Worm (Caenorhabditis elegans): ENCODE data around the gene col-90.

Gene col-90

DNA sequence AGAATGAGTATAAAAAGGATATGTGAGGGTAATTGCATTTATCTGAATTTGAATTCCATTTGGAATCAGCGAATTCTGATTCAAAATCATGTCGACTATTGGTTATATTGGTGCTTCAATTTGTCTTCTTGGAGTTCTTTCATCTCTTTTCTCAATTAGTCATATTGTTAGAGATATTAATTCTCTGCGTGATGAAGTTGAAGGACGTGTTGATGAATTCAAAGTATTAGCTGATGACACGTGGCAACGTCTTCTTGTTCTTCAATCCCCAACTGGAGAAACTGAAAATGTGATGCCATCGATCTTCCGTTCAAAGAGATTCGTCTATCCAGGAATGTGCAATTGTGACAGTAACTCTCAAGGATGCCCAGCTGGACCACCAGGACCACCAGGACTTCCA is at the start of gene col-90:
Gene col-90, plus strand, starts transcription at position 37 of the 400 bp plus-strand sequence.
- TF ChIP-seq ceh-48 (tag; optimal IDR thresholded peaks at IDR 0.05) (no peak), ceh-34 (tag; optimal IDR thresholded peaks at IDR 0.05) (no peak), odd-2 (tag; optimal IDR thresholded peaks at IDR 0.05) (no peak), ahr-1 (tag; optimal IDR thresholded peaks at IDR 0.05) (no peak), T23F11.4 (GFP tag; optimal IDR thresholded peaks at IDR 0.05) (no peak), C38D4.7 (GFP tag; optimal IDR thresholded peaks at IDR 0.05) (no peak), ztf-16 (tag; optimal IDR thresholded peaks at IDR 0.05) (no peak), sox-2 (GFP tag; IDR thresholded peaks at IDR 0.05) (no peak), pqm-1 (tag; optimal IDR thresholded peaks at IDR 0.05) (no peak), ceh-24 (tag; optimal IDR thresholded peaks at IDR 0.05) (no peak), ceh-6 (GFP tag; optimal IDR thresholded peaks at IDR 0.05) (no peak), zip-5 (tag; optimal IDR thresholded peaks at IDR 0.05) (no peak), npax-4 (tag; optimal IDR thresholded peaks at IDR 0.05) (no peak), gmeb-2 (tag; optimal IDR thresholded peaks at IDR 0.05) (no peak), unc-3 (GFP tag; conservative IDR thresholded peaks at IDR 0.05) (no peak), unc-3 (tag; optimal IDR thresholded peaks at IDR 0.05) (no peak), ceh-14 (tag; optimal IDR thresholded peaks at IDR 0.05) (no peak), che-1 (tag; optimal IDR thresholded peaks at IDR 0.05) (no peak), Y22D7AL.16 (tag; optimal IDR thresholded peaks at IDR 0.05) (no peak), nhr-11 (tag; optimal IDR thresholded peaks at IDR 0.05) (no peak), pax-1 (tag; optimal IDR thresholded peaks at IDR 0.05) (no peak)

DNA sequence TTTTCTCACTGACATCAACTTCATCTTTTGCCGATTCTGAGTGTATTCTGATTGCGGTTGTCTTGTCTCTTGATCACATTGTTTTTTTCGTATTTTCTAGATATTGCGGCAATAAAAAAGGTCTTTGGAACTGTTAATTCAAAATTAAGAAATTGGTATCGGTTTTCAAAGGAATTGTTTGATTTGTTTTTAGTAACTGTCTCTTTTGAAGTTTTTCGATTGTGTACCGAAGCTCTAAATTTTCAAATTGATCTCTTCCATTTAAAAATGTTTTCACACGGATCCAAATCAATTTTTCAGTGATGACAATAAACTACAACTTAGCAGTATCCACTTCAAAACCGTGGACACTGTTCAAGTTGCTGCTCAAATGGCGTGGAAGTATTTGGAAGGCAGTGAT is 47.9 kb upstream of the col-90 start, which contains the start of gene best-24:
Gene best-24, plus strand, starts transcription at position 301 of the 400 bp plus-strand sequence.
- no peak for TF ChIP-seq hlh-30 (tag; optimal IDR thresholded peaks at IDR 0.05; ENCODE audit: insufficient read depth)
- no peak for TF ChIP-seq fax-1 (tag; optimal IDR thresholded peaks at IDR 0.05)

DNA sequence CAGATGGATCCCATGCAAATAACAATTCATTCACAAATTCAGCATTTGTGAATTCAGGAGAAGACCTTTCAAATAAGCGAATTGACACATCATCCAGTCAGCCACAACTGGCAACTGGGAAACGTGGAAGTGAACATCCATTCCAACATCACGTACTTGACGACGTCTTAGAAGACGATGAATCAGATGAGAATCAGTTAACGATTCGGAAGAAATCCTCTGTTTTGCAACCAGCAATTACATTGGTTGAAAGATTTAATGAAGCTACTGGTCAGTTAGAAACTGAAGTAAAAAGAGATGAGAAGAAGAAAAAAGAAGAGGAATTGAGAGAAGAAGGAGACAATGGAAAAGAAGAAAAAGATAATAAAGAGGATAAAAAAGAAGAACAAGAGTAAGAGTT is 45.2 kb upstream of the col-90 start:
- TF ChIP-seq nfya-1 (tag; optimal IDR thresholded peaks at IDR 0.05) (no peak), pqm-1 (tag; optimal IDR thresholded peaks at IDR 0.05) (no peak), ceh-31 (tag; optimal IDR thresholded peaks at IDR 0.05) (no peak), unc-42 (tag; optimal IDR thresholded peaks at IDR 0.05) (no peak), ets-4 (tag; optimal IDR thresholded peaks at IDR 0.05) (no peak), F13H6.1 (tag; optimal IDR thresholded peaks at IDR 0.05) (no peak), tbx-7 (tag; optimal IDR thresholded peaks at IDR 0.05) (no peak), nhr-11 (tag; optimal IDR thresholded peaks at IDR 0.05) (no peak), ceh-48 (tag; optimal IDR thresholded peaks at IDR 0.05) (no peak), ceh-18 (tag; optimal IDR thresholded peaks at IDR 0.05) (no peak), dmd-4 (tag; optimal IDR thresholded peaks at IDR 0.05; ENCODE audit: borderline replicate concordance) (no peak), elt-4 (tag; optimal IDR thresholded peaks at IDR 0.05) (no peak)

DNA sequence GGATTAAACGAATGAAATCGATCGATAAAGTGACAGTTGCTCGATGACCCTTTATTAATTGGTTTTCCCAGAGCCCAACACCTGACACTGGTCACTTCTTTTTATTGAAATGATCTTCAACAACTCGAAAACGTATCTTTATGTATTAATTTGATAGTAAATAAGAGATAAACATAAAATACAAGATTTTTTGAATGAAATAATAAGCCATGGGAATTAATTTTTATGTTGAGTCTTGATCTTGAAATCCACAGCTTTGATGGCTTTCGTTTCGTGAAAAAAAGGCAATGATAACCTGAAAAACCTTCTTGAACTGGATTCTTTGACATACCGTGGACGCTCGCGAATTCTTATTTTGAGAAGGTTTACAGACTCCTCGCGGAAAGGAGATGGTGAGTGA is 41.1 kb upstream of the col-90 start, which contains the start of gene pcp-5:
Gene pcp-5, minus strand, starts transcription at position 101 of the 400 bp plus-strand sequence.
- TF ChIP-seq unc-55 (GFP tag; optimal IDR thresholded peaks at IDR 0.05), result peak; percentile 6
- no peak for TF ChIP-seq pha-4 (tag; optimal IDR thresholded peaks at IDR 0.05)

DNA sequence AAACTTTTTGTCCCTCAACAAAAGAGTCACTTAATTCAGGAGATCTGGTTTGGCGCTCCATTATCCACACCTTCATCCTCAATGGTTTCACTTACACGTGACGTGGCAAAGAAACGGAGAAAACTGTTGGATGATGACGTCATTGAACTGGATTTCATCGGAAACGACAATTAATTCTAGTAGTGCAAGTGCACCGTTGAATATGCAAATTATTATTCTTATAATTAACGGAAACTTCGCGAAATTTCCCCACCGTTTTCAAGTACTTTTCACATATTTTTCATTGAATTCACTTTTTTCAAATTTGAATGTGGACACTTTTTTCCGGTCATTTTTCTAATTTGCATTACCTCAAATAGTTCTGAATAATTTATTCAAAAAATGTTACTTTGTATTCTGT is 39.4 kb upstream of the col-90 start, which contains the start of gene ZK688.1:
Gene ZK688.1, plus strand, starts transcription at position 301 of the 400 bp plus-strand sequence.
- no peak for TF ChIP-seq ceh-6 (GFP tag; optimal IDR thresholded peaks at IDR 0.05)
- TF ChIP-seq nfya-1 (tag; optimal IDR thresholded peaks at IDR 0.05), result no peak
- TF ChIP-seq hlh-6 (tag; optimal IDR thresholded peaks at IDR 0.05), result no peak
- TF ChIP-seq ceh-34 (tag; optimal IDR thresholded peaks at IDR 0.05), result no peak
- TF ChIP-seq hlh-8 (tag; optimal IDR thresholded peaks at IDR 0.05), result no peak
- TF ChIP-seq che-1 (tag; optimal IDR thresholded peaks at IDR 0.05), result no peak
- TF ChIP-seq ceh-2 (tag; optimal IDR thresholded peaks at IDR 0.05), result no peak
- TF ChIP-seq unc-55 (GFP tag; optimal IDR thresholded peaks at IDR 0.05), result no peak
- no peak for TF ChIP-seq hlh-15 (tag; optimal IDR thresholded peaks at IDR 0.05)
- TF ChIP-seq sox-4 (tag; optimal IDR thresholded peaks at IDR 0.05), result no peak
- TF ChIP-seq ahr-1 (tag; optimal IDR thresholded peaks at IDR 0.05), result no peak
- no peak for TF ChIP-seq pqm-1 (tag; optimal IDR thresholded peaks at IDR 0.05)
- TF ChIP-seq dmd-4 (tag; optimal IDR thresholded peaks at IDR 0.05; ENCODE audit: borderline replicate concordance), result no peak
- TF ChIP-seq gmeb-2 (tag; optimal IDR thresholded peaks at IDR 0.05), result no peak
